Worm (Caenorhabditis elegans) whole organism, young adult: ENCODE results near the gene nhr-282.

ENCODE experiments used
- athp-1 ChIP-seq: sonication (generic microtip); optimal IDR thresholded peaks from 2 replicates; lab custom pipeline; 2017; ENCODE audit warnings: mild to moderate bottlenecking, missing genetic modification characterization, missing compliant biosample characterization
- dox-1 ChIP-seq: fragments of 200-800 bp; sonication (Bioruptor generic); IDR thresholded peaks from 2 replicates; pipeline ENCODE4 v1.3.6; 2022; ENCODE audit warnings: missing genetic modification reagents, missing genetic modification characterization, missing compliant biosample characterization
- ets-4 ChIP-seq: fragments of 200-800 bp; sonication (Bioruptor generic); optimal IDR thresholded peaks from 2 replicates; lab custom pipeline; 2018; ENCODE audit warnings: mild to moderate bottlenecking, missing genetic modification characterization, missing compliant biosample characterization
- nfya-1 ChIP-seq: sonication (generic microtip); optimal IDR thresholded peaks from 2 replicates; lab custom pipeline; 2017; ENCODE audit warnings: antibody characterized with exemption, missing compliant biosample characterization, missing genetic modification characterization, borderline replicate concordance; ENCODE audit not compliant: insufficient read depth

- TF ChIP-seq nfya-1 (tag; lab: Kevin White, UChicago) (no peak), athp-1 (tag; lab: Kevin White, UChicago) (no peak), dox-1 (no peak), ets-4 (GFP tag; lab: Kevin White, UChicago) (no peak)
Measured at ce11 chrV:15810446-15810845, 1.6 kb upstream of the nhr-282 start, which contains the start of gene F54B8.1.
